Fruit fly (Drosophila melanogaster) whole organism, prepupa: Measurements from ENCODE around the gene CG32106.

ENCODE experiments used
- Blimp-1 ChIP-seq: fragments of 200-800 bp; sonication (Bioruptor generic); optimal IDR thresholded peaks from 3 replicates; lab custom pipeline; 2017; ENCODE audit warnings: missing biosample characterization, missing genetic modification characterization, mild to moderate bottlenecking, moderate library complexity, missing genetic modification reagents
- CG10631 ChIP-seq: fragments of 200-800 bp; sonication (Bioruptor generic); optimal IDR thresholded peaks from 2 replicates; lab custom pipeline; 2016; ENCODE audit warnings: missing biosample characterization, missing genetic modification characterization
- CG10669 ChIP-seq: fragments of 200-800 bp; sonication (Bioruptor generic); optimal IDR thresholded peaks from 3 replicates; lab custom pipeline; 2018; ENCODE audit warnings: missing biosample characterization, mild to moderate bottlenecking, missing genetic modification characterization, moderate library complexity
- CG11294 ChIP-seq: fragments of 200-800 bp; sonication (Bioruptor generic); IDR thresholded peaks from 2 replicates; pipeline ENCODE4 v1.3.6; 2022; ENCODE audit warnings: missing biosample characterization, missing genetic modification characterization
- CG11762 ChIP-seq: fragments of 200-800 bp; sonication (Bioruptor generic); optimal IDR thresholded peaks from 3 replicates; lab custom pipeline; 2016; ENCODE audit warnings: missing biosample characterization, missing genetic modification characterization; ENCODE audit not compliant: insufficient read depth
- CG11902 ChIP-seq: fragments of 200-800 bp; sonication (Bioruptor generic); optimal IDR thresholded peaks from 3 replicates; lab custom pipeline; 2016; ENCODE audit warnings: missing biosample characterization, missing genetic modification characterization
- CG1621 ChIP-seq: fragments of 200-800 bp; sonication (Bioruptor generic); optimal IDR thresholded peaks from 3 replicates; lab custom pipeline; 2018; ENCODE audit warnings: missing biosample characterization, mild to moderate bottlenecking, missing genetic modification characterization
- CG16779 ChIP-seq: fragments of 200-800 bp; sonication (Bioruptor generic); optimal IDR thresholded peaks from 3 replicates; lab custom pipeline; 2017; ENCODE audit warnings: missing biosample characterization, mild to moderate bottlenecking, missing genetic modification characterization
- CG3032 ChIP-seq: fragments of 200-800 bp; optimal IDR thresholded peaks from 2 replicates; lab custom pipeline; 2019; ENCODE audit warnings: missing biosample characterization, mild to moderate bottlenecking, missing genetic modification characterization, moderate library complexity
- CG32006 ChIP-seq: fragments of 200-800 bp; sonication (Bioruptor generic); optimal IDR thresholded peaks from 3 replicates; lab custom pipeline; 2017; ENCODE audit warnings: missing biosample characterization, mild to moderate bottlenecking, missing genetic modification characterization
- CG34406 ChIP-seq: fragments of 200-800 bp; sonication (Bioruptor generic); optimal IDR thresholded peaks from 3 replicates; lab custom pipeline; 2016; ENCODE audit warnings: missing biosample characterization, missing genetic modification characterization
- CG3919 ChIP-seq: fragments of 200-800 bp; sonication (Bioruptor generic); optimal IDR thresholded peaks from 3 replicates; lab custom pipeline; 2016; ENCODE audit warnings: missing biosample characterization, missing genetic modification characterization
- CG6163 ChIP-seq: fragments of 200-800 bp; sonication (Bioruptor generic); IDR thresholded peaks from 3 replicates; pipeline ENCODE4 v1.3.6; 2022; ENCODE audit warnings: missing biosample characterization, missing genetic modification characterization
- CG6276 ChIP-seq: fragments of 200-800 bp; sonication (Bioruptor generic); optimal IDR thresholded peaks from 2 replicates; lab custom pipeline; 2017; ENCODE audit warnings: missing biosample characterization, mild to moderate bottlenecking, missing genetic modification characterization
- CG6792 ChIP-seq: fragments of 200-800 bp; sonication (Bioruptor generic); optimal IDR thresholded peaks from 3 replicates; lab custom pipeline; 2016; ENCODE audit warnings: missing biosample characterization, missing genetic modification characterization
- CG6854 ChIP-seq: fragments of 200-800 bp; sonication (Bioruptor generic); optimal IDR thresholded peaks from 2 replicates; lab custom pipeline; 2017; ENCODE audit warnings: missing biosample characterization, mild to moderate bottlenecking, missing genetic modification characterization
- CG7368 ChIP-seq: fragments of 200-800 bp; sonication (Bioruptor generic); optimal IDR thresholded peaks from 3 replicates; lab custom pipeline; 2016; ENCODE audit warnings: missing biosample characterization, missing genetic modification characterization
- CG8119 ChIP-seq: fragments of 200-800 bp; sonication (Bioruptor generic); IDR thresholded peaks from 3 replicates; pipeline ENCODE4 v1.3.6; 2022; ENCODE audit warnings: missing biosample characterization, missing genetic modification characterization
- CG8319 ChIP-seq: fragments of 200-800 bp; sonication (Bioruptor generic); optimal IDR thresholded peaks from 3 replicates; lab custom pipeline; 2016; ENCODE audit warnings: missing biosample characterization, missing genetic modification characterization
- CG8632 ChIP-seq: fragments of 200-800 bp; sonication (Bioruptor generic); optimal IDR thresholded peaks from 3 replicates; lab custom pipeline; 2016; ENCODE audit warnings: missing biosample characterization, missing genetic modification characterization
- CG9139 ChIP-seq: fragments of 200-800 bp; sonication (Bioruptor generic); optimal IDR thresholded peaks from 3 replicates; lab custom pipeline; 2017; ENCODE audit warnings: missing biosample characterization, mild to moderate bottlenecking, missing genetic modification characterization
- Eip75B ChIP-seq: fragments of 200-800 bp; sonication (Bioruptor generic); optimal IDR thresholded peaks from 3 replicates; lab custom pipeline; 2016; ENCODE audit warnings: missing biosample characterization, missing genetic modification characterization
- Eip78C ChIP-seq: fragments of 200-800 bp; sonication (Bioruptor generic); peaks from one replicate; lab custom pipeline; 2016; ENCODE audit warnings: missing biosample characterization, missing genetic modification characterization
- Eip93F ChIP-seq: fragments of 200-800 bp; sonication (Bioruptor generic); optimal IDR thresholded peaks from 2 replicates; lab custom pipeline; 2016; ENCODE audit warnings: missing biosample characterization, mild to moderate bottlenecking, missing genetic modification characterization
- Ets96B ChIP-seq: fragments of 200-800 bp; optimal IDR thresholded peaks from 2 replicates; lab custom pipeline; 2019; ENCODE audit warnings: missing biosample characterization, mild to moderate bottlenecking, missing genetic modification characterization, moderate library complexity
- Hr39 ChIP-seq: fragments of 200-800 bp; sonication (Bioruptor generic); optimal IDR thresholded peaks from 2 replicates; lab custom pipeline; 2016; ENCODE audit warnings: missing biosample characterization, missing genetic modification characterization
- Hr4 ChIP-seq: fragments of 200-800 bp; sonication (Bioruptor generic); optimal IDR thresholded peaks from 3 replicates; lab custom pipeline; 2016; ENCODE audit warnings: missing biosample characterization, missing genetic modification characterization
- Lpt ChIP-seq: fragments of 200-800 bp; sonication (Bioruptor generic); optimal IDR thresholded peaks from 3 replicates; lab custom pipeline; 2016; ENCODE audit warnings: missing biosample characterization, missing genetic modification characterization
- Smox ChIP-seq: fragments of 200-800 bp; sonication (Bioruptor generic); optimal IDR thresholded peaks from 3 replicates; lab custom pipeline; 2016; ENCODE audit warnings: missing biosample characterization, missing genetic modification characterization
- Sox14 ChIP-seq: fragments of 200-800 bp; sonication (Bioruptor generic); optimal IDR thresholded peaks from 3 replicates; lab custom pipeline; 2016; ENCODE audit warnings: missing biosample characterization, missing genetic modification characterization
- Sox15 ChIP-seq: fragments of 200-800 bp; sonication (Bioruptor generic); optimal IDR thresholded peaks from 3 replicates; lab custom pipeline; 2016; ENCODE audit warnings: missing biosample characterization, missing genetic modification characterization
- achi ChIP-seq: fragments of 200-800 bp; sonication (Bioruptor generic); optimal IDR thresholded peaks from 3 replicates; lab custom pipeline; 2016; ENCODE audit warnings: missing biosample characterization, missing genetic modification characterization
- cyc ChIP-seq: fragments of 200-800 bp; sonication (Bioruptor generic); optimal IDR thresholded peaks from 3 replicates; lab custom pipeline; 2016; ENCODE audit warnings: missing biosample characterization, missing genetic modification characterization
- dac ChIP-seq: fragments of 200-800 bp; sonication (Bioruptor generic); optimal IDR thresholded peaks from 2 replicates; lab custom pipeline; 2017; ENCODE audit warnings: missing biosample characterization, mild to moderate bottlenecking, missing genetic modification characterization
- dsx ChIP-seq: fragments of 200-800 bp; optimal IDR thresholded peaks from 3 replicates; lab custom pipeline; 2019; ENCODE audit warnings: missing biosample characterization, mild to moderate bottlenecking, missing genetic modification characterization, moderate library complexity; ENCODE audit not compliant: poor library complexity, severe bottlenecking
- eg ChIP-seq: fragments of 200-800 bp; sonication (Bioruptor generic); IDR thresholded peaks from 3 replicates; pipeline ENCODE4 v1.3.6; 2022; ENCODE audit warnings: missing biosample characterization, missing genetic modification characterization
- fd59A ChIP-seq: fragments of 200-800 bp; sonication (Bioruptor generic); optimal IDR thresholded peaks from 2 replicates; lab custom pipeline; 2017; ENCODE audit warnings: missing biosample characterization, mild to moderate bottlenecking, missing genetic modification characterization, missing genetic modification reagents
- lz ChIP-seq: fragments of 200-800 bp; sonication (Bioruptor generic); optimal IDR thresholded peaks from 3 replicates; lab custom pipeline; 2016; ENCODE audit warnings: missing biosample characterization, missing genetic modification characterization
- net ChIP-seq: fragments of 200-800 bp; sonication (Bioruptor generic); optimal IDR thresholded peaks from 3 replicates; lab custom pipeline; 2016; ENCODE audit warnings: missing biosample characterization, missing genetic modification characterization
- spab ChIP-seq: fragments of 200-800 bp; sonication (Bioruptor generic); optimal IDR thresholded peaks from 2 replicates; lab custom pipeline; 2017; ENCODE audit warnings: missing biosample characterization, mild to moderate bottlenecking, missing genetic modification characterization, missing genetic modification reagents
- topi ChIP-seq: fragments of 200-800 bp; sonication (Bioruptor generic); optimal IDR thresholded peaks from 3 replicates; lab custom pipeline; 2016; ENCODE audit warnings: missing biosample characterization, missing genetic modification characterization
- vri ChIP-seq: fragments of 200-800 bp; sonication (Bioruptor generic); optimal IDR thresholded peaks from 3 replicates; lab custom pipeline; 2016; ENCODE audit warnings: missing biosample characterization, mild to moderate bottlenecking, missing genetic modification characterization

The CG32106 gene

DNA sequence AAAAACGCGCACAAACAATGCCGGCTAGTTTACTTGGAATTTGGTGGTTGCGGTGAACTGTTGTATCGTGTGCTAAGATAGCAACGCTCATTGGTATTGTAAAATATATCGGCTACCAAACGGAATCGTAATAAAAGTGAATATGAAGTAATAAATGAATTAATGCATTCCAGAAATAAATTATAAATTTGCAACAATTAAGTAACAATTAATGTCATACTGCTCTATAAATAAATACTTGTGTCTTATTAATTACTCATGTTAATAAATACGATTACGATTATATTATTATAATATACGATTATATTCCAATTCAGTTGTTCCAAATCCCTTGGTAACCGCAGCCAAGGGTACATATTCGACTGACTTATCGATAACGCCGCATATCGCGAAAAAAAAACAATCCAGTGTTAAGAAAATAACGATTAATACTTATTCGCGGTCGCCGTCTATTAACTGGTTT is 43.9 kb downstream of the CG32106 start, which contains the start of the genes SmD1 and Ptp69D (continued):
- TF ChIP-seq CG11902 (GFP tag; lab: Kevin White, UChicago) (no peak), Ets96B (no peak), dac (no peak), Eip78C (no peak), spab (GFP tag; lab: Kevin White, UChicago) (no peak)

DNA sequence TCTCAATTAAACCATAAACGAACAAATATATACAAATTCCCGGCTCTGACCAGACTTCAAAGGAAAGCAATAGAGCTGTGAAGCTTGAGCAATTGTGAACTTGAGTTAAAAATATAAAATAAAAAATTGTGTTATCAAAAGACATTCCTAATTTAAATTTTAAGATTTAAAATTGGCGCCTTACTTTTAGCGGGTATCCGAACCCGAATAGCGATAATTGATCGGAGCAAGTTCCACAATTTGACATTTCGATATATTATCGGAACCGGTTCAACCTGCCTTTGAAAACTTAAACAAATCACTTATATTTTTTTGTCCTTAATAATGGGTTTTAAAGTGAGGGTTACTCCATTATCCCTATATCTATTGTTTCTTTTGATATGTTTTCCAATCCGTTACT is 45.8 kb downstream of the CG32106 start:
- TF ChIP-seq Sox15: no peak
- TF ChIP-seq Lpt (GFP tag; lab: Kevin White, UChicago): no peak
- no peak for TF ChIP-seq CG34406 (GFP tag; lab: Kevin White, UChicago)
- no peak for TF ChIP-seq CG8319 (GFP tag; lab: Kevin White, UChicago)
- TF ChIP-seq vri (GFP tag; lab: Kevin White, UChicago): no peak
- no peak for TF ChIP-seq CG11902 (GFP tag; lab: Kevin White, UChicago)
- TF ChIP-seq dsx (GFP tag; lab: Kevin White, UChicago): no peak
- TF ChIP-seq Smox (GFP tag; lab: Kevin White, UChicago): no peak
- TF ChIP-seq net (GFP tag; lab: Kevin White, UChicago): no peak
- TF ChIP-seq CG8632 (GFP tag; lab: Kevin White, UChicago): no peak
- TF ChIP-seq CG10669 (GFP tag; lab: Kevin White, UChicago): no peak
- TF ChIP-seq CG6163 (GFP tag; lab: Robert Waterston, UW): no peak
- no peak for TF ChIP-seq CG6792 (GFP tag; lab: Kevin White, UChicago)
- TF ChIP-seq CG3919 (GFP tag; lab: Kevin White, UChicago): no peak
- TF ChIP-seq CG11762 (GFP tag; lab: Kevin White, UChicago): no peak
- TF ChIP-seq Blimp-1 (GFP tag; lab: Kevin White, UChicago): no peak
- TF ChIP-seq CG6276: no peak
- TF ChIP-seq, all 60 proteins: peak for 0

DNA sequence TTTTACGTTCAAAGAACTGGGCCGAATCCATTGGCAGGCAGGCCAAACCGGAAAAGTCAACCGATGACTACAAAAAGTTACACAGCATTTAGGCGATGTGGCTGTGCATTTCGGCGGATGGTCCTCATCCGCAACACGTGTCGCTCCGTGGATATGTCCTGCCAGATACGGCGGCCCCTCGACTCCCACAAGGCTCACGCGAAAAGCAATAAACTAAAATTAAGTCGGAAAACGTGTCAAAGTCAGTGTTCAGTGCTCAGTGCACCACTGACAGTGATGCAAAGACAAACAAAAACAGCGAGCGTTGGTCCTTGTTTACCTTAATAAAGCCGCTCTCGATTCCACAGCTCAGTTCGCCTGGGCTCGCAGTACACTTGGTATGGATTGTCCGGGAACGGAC is 48.9 kb downstream of the CG32106 start:
- TF ChIP-seq CG16779 (no peak), eg (GFP tag; lab: Robert Waterston, UW) (no peak), cyc (GFP tag; lab: Kevin White, UChicago) (no peak), CG1621 (no peak), Ets96B (no peak), Hr39 (GFP tag; lab: Kevin White, UChicago) (no peak), CG6854 (GFP tag; lab: Kevin White, UChicago) (no peak), CG11294 (GFP tag; lab: Robert Waterston, UW) (no peak), CG9139 (GFP tag; lab: Kevin White, UChicago) (no peak), CG32006 (GFP tag; lab: Kevin White, UChicago) (no peak), Lpt (GFP tag; lab: Kevin White, UChicago) (no peak), vri (GFP tag; lab: Kevin White, UChicago) (no peak), Eip93F (GFP tag; lab: Kevin White, UChicago) (no peak), fd59A (GFP tag; lab: Kevin White, UChicago) (no peak), achi (GFP tag; lab: Kevin White, UChicago) (no peak), dsx (GFP tag; lab: Kevin White, UChicago) (no peak), CG3032 (tag; lab: Kevin White, UChicago) (no peak)

DNA sequence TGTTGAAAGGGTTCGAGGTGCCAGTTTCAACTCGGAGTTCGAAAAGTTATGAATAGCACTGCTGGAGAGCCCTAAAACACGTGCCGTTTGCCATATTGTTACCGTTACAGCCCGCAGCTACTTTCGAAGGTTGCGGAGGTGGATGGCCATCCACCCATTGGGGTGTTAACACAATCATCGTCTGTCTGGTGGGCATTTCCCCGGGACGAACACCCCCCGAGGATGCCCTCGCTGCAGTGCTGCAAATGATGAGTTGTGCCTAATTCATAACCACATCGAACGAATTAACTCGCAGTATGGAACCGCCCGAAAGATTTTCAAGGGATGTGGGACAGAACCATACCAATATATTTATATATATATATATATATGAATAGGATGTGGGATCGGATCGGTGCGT is 51.3 kb downstream of the CG32106 start:
- TF ChIP-seq cyc (GFP tag; lab: Kevin White, UChicago) (no peak), Eip75B (no peak), CG10631 (GFP tag; lab: Kevin White, UChicago) (no peak), eg (GFP tag; lab: Robert Waterston, UW) (no peak), topi (GFP tag; lab: Kevin White, UChicago) (no peak), CG8119 (GFP tag; lab: Robert Waterston, UW) (no peak), CG6276 (no peak), CG7368 (GFP tag; lab: Kevin White, UChicago) (no peak), lz (no peak), Sox14 (no peak), Eip78C (no peak), Sox15 (no peak), vri (GFP tag; lab: Kevin White, UChicago) (no peak), Hr4 (GFP tag; lab: Kevin White, UChicago) (no peak)
